Worm (Caenorhabditis elegans) whole organism, L2 larva: Measurements from ENCODE around the gene gex-4.

ENCODE experiments used
- F13H6.1 ChIP-seq: sonication (generic microtip); optimal IDR thresholded peaks from 2 replicates; lab custom pipeline; 2016; ENCODE audit warnings: missing genetic modification characterization, missing compliant biosample characterization
- ZK546.5 ChIP-seq: sonication (generic microtip); optimal IDR thresholded peaks from 2 replicates; lab custom pipeline; 2017; ENCODE audit warnings: missing biosample characterization, missing genetic modification characterization
- ama-1 ChIP-seq: fragments of 150-350 bp; optimal IDR thresholded peaks from 2 replicates; lab custom pipeline; 2018; ENCODE audit warnings: inconsistent platforms
- ceh-16 ChIP-seq: fragments of 150-350 bp; optimal IDR thresholded peaks from 2 replicates; lab custom pipeline; 2014; ENCODE audit warnings: missing biosample characterization, missing genetic modification characterization
- ceh-82 ChIP-seq: fragments of 150-350 bp; optimal IDR thresholded peaks from 2 replicates; lab custom pipeline; 2014; ENCODE audit warnings: missing biosample characterization, missing genetic modification characterization
- lin-13 ChIP-seq: fragments of 150-350 bp; optimal IDR thresholded peaks from 2 replicates; lab custom pipeline; 2014; ENCODE audit warnings: missing biosample characterization, missing genetic modification reagents, missing genetic modification characterization
- nhr-10 ChIP-seq: sonication (generic microtip); optimal IDR thresholded peaks from 2 replicates; lab custom pipeline; 2017; ENCODE audit warnings: missing biosample characterization, missing genetic modification characterization
- ztf-11 ChIP-seq: sonication (generic microtip); optimal IDR thresholded peaks from 2 replicates; lab custom pipeline; 2017; ENCODE audit warnings: missing biosample characterization, missing genetic modification characterization

ce11 chrIII:12207574-12207973 is 10.9 kb downstream of the gex-4 start:
- TF ChIP-seq ztf-11 (no peak), lin-13 (GFP tag; lab: Kevin White, UChicago) (no peak), ceh-82 (no peak), F13H6.1 (tag; lab: Kevin White, UChicago) (no peak), ama-1 (no peak), nhr-10 (tag; lab: Kevin White, UChicago) (no peak), ceh-16 (no peak), ZK546.5 (tag; lab: Kevin White, UChicago) (no peak)
